Worm (Caenorhabditis elegans) whole organism, L2 larva: ENCODE measurements around the gene F47G9.4.

Source experiments
- R02D3.7 ChIP-seq: fragments of 150-350 bp; optimal IDR thresholded peaks from 2 replicates; lab custom pipeline; 2014; ENCODE audit warnings: missing biosample characterization, missing genetic modification characterization
- ZK546.5 ChIP-seq: sonication (generic microtip); optimal IDR thresholded peaks from 2 replicates; lab custom pipeline; 2017; ENCODE audit warnings: missing biosample characterization, missing genetic modification characterization
- aly-2 ChIP-seq: fragments of 150-350 bp; optimal IDR thresholded peaks from 2 replicates; lab custom pipeline; 2014; ENCODE audit warnings: missing biosample characterization, missing genetic modification characterization
- ama-1 ChIP-seq: fragments of 150-350 bp; optimal IDR thresholded peaks from 2 replicates; lab custom pipeline; 2018; ENCODE audit warnings: inconsistent platforms
- elt-1 ChIP-seq: fragments of 150-350 bp; optimal IDR thresholded peaks from 2 replicates; lab custom pipeline; 2014; ENCODE audit warnings: missing biosample characterization, missing genetic modification characterization
- elt-3 ChIP-seq: sonication (generic microtip); optimal IDR thresholded peaks from 2 replicates; lab custom pipeline; 2017; ENCODE audit warnings: missing biosample characterization, missing genetic modification characterization
- lin-11 ChIP-seq: fragments of 150-350 bp; sonication (generic microtip); optimal IDR thresholded peaks from 2 replicates; lab custom pipeline; 2014; ENCODE audit warnings: missing biosample characterization, missing genetic modification characterization, inconsistent platforms, mixed read lengths
- lin-39 ChIP-seq: fragments of 150-350 bp; optimal IDR thresholded peaks from 2 replicates; lab custom pipeline; 2014; ENCODE audit warnings: missing biosample characterization, missing genetic modification reagents, missing genetic modification characterization
- nhr-23 ChIP-seq: fragments of 150-350 bp; optimal IDR thresholded peaks from 2 replicates; lab custom pipeline; 2014; ENCODE audit warnings: missing biosample characterization, missing genetic modification reagents, missing genetic modification characterization
- nhr-77 ChIP-seq: fragments of 150-350 bp; optimal IDR thresholded peaks from 2 replicates; lab custom pipeline; 2014; ENCODE audit warnings: missing biosample characterization, missing genetic modification characterization
- skn-1 ChIP-seq: sonication (generic microtip); optimal IDR thresholded peaks from 2 replicates; lab custom pipeline; 2017; ENCODE audit warnings: missing biosample characterization, missing genetic modification characterization
- unc-39 ChIP-seq: fragments of 150-350 bp; optimal IDR thresholded peaks from 2 replicates; lab custom pipeline; 2014; ENCODE audit warnings: missing biosample characterization, missing genetic modification characterization
- unc-62 ChIP-seq: fragments of 150-350 bp; optimal IDR thresholded peaks from 2 replicates; lab custom pipeline; 2014; ENCODE audit warnings: missing biosample characterization, missing genetic modification reagents, missing genetic modification characterization
- ztf-11 ChIP-seq: sonication (generic microtip); optimal IDR thresholded peaks from 2 replicates; lab custom pipeline; 2017; ENCODE audit warnings: missing biosample characterization, missing genetic modification characterization

- no peak for TF ChIP-seq ZK546.5 (tag; lab: Kevin White, UChicago)
- TF ChIP-seq unc-62, result no peak
- no peak for TF ChIP-seq aly-2 (tag; lab: Kevin White, UChicago)
- no peak for TF ChIP-seq unc-39 (tag; lab: Kevin White, UChicago)
- no peak for TF ChIP-seq lin-39 (tag; lab: Kevin White, UChicago)
- no peak for TF ChIP-seq R02D3.7
- no peak for TF ChIP-seq ztf-11 (tag; lab: Kevin White, UChicago)
- TF ChIP-seq elt-3 (tag; lab: Kevin White, UChicago), result no peak
- TF ChIP-seq ama-1, result no peak
- TF ChIP-seq nhr-77 (tag; lab: Kevin White, UChicago), result no peak
- TF ChIP-seq skn-1 (tag; lab: Kevin White, UChicago), result no peak
- TF ChIP-seq elt-1 (tag; lab: Kevin White, UChicago), result no peak
- no peak for TF ChIP-seq nhr-23 (tag; lab: Kevin White, UChicago)
- no peak for TF ChIP-seq lin-11 (tag; lab: Kevin White, UChicago)
Observed at ce11 chrV:11304200-11304599, 17.4 kb downstream of the F47G9.4 start.
